Fruit fly (Drosophila melanogaster) Kc167 (cell line): ENCODE results near the gene Nemp.

Experiments
- Myc ChIP-seq: fragments of >200 bp; optimal IDR thresholded peaks from 2 replicates; lab custom pipeline; 2017; ENCODE audit warnings: missing external identifiers
- h ChIP-seq: fragments of >200 bp; optimal IDR thresholded peaks from 3 replicates; lab custom pipeline; 2018; ENCODE audit warnings: missing external identifiers
- psq ChIP-seq: fragments of >200 bp; optimal IDR thresholded peaks from 2 replicates; lab custom pipeline; 2017; ENCODE audit warnings: missing external identifiers
- ttk ChIP-seq: sonication (Bioruptor generic); optimal IDR thresholded peaks from 2 replicates; lab custom pipeline; 2017; ENCODE audit warnings: missing external identifiers

- TF ChIP-seq psq (lab: Kevin White, UChicago) = no peak
- TF ChIP-seq Myc (lab: Kevin White, UChicago) = no peak
- no peak for TF ChIP-seq ttk (lab: Kevin White, UChicago)
- TF ChIP-seq h (lab: Kevin White, UChicago) = no peak
Measured at dm6 chrX:16669849-16670248, 15.0 kb upstream of the Nemp start.
